Worm (Caenorhabditis elegans) whole organism, L4/young adult: Measurements from ENCODE around the gene kbp-1.

ENCODE experiments used
- W03F9.2 ChIP-seq: fragments of 150-350 bp; optimal IDR thresholded peaks from 2 replicates; lab custom pipeline; 2014; ENCODE audit warnings: missing biosample characterization, missing genetic modification characterization
- him-1 ChIP-seq: sonication (generic microtip); optimal IDR thresholded peaks from 2 replicates; lab custom pipeline; 2016; ENCODE audit warnings: missing genotype, missing genetic modification reagents, missing genetic modification characterization, missing compliant biosample characterization

- TF ChIP-seq him-1 (tag; lab: Kevin White, UChicago): no peak
- no peak for TF ChIP-seq W03F9.2
These were observed 12.3 kb downstream of the kbp-1 start for ce11 chrIII:6881745-6882144.
